Worm (Caenorhabditis elegans) whole organism, L1 larva: ENCODE data around the gene ooc-5.

Experiments used
- C34B4.2 ChIP-seq: sonication (generic microtip); optimal IDR thresholded peaks from 2 replicates; lab custom pipeline; 2017; ENCODE audit warnings: mild to moderate bottlenecking, missing genetic modification characterization, missing compliant biosample characterization
- Y116A8C.19 ChIP-seq: sonication (generic microtip); optimal IDR thresholded peaks from 2 replicates; lab custom pipeline; 2016; ENCODE audit warnings: missing compliant biosample characterization, missing genetic modification characterization, borderline replicate concordance
- aly-2 ChIP-seq: fragments of 150-350 bp; optimal IDR thresholded peaks from 2 replicates; lab custom pipeline; 2014; ENCODE audit warnings: missing biosample characterization, missing genetic modification characterization
- ama-1 ChIP-seq: fragments of 150-350 bp; optimal IDR thresholded peaks from 2 replicates; lab custom pipeline; 2014
- fos-1 ChIP-seq: fragments of 150-350 bp; optimal IDR thresholded peaks from 2 replicates; lab custom pipeline; 2014; ENCODE audit warnings: missing biosample characterization, missing genetic modification characterization
- hlh-4 ChIP-seq: sonication (generic microtip); optimal IDR thresholded peaks from 2 replicates; lab custom pipeline; 2016; ENCODE audit warnings: mild to moderate bottlenecking, missing genetic modification characterization, missing compliant biosample characterization
- mep-1 ChIP-seq: fragments of 150-350 bp; optimal IDR thresholded peaks from 2 replicates; lab custom pipeline; 2014; ENCODE audit warnings: missing biosample characterization, missing genetic modification characterization
- nhr-11 ChIP-seq: fragments of 150-350 bp; optimal IDR thresholded peaks from 2 replicates; lab custom pipeline; 2014; ENCODE audit warnings: missing biosample characterization, missing genetic modification characterization
- nhr-237 ChIP-seq: fragments of 150-350 bp; optimal IDR thresholded peaks from 2 replicates; lab custom pipeline; 2014; ENCODE audit warnings: missing biosample characterization, missing genetic modification characterization
- nhr-28 ChIP-seq: fragments of 150-350 bp; optimal IDR thresholded peaks from 2 replicates; lab custom pipeline; 2014; ENCODE audit warnings: missing biosample characterization, missing genetic modification characterization
- nhr-71 ChIP-seq: sonication (generic microtip); optimal IDR thresholded peaks from 2 replicates; lab custom pipeline; 2016; ENCODE audit warnings: mild to moderate bottlenecking, missing genetic modification characterization, moderate library complexity, missing compliant biosample characterization
- skn-1 ChIP-seq: fragments of 150-350 bp; optimal IDR thresholded peaks from 2 replicates; lab custom pipeline; 2014; ENCODE audit warnings: missing biosample characterization, missing genetic modification characterization
- tbx-2 ChIP-seq: sonication (generic microtip); optimal IDR thresholded peaks from 2 replicates; lab custom pipeline; 2016; ENCODE audit warnings: missing genetic modification characterization, missing compliant biosample characterization
- ztf-4 ChIP-seq: fragments of 150-350 bp; optimal IDR thresholded peaks from 2 replicates; lab custom pipeline; 2014; ENCODE audit warnings: missing biosample characterization, missing genetic modification characterization

- no peak for TF ChIP-seq C34B4.2 (tag; lab: Kevin White, UChicago)
- no peak for TF ChIP-seq hlh-4
- TF ChIP-seq skn-1 = no peak
- TF ChIP-seq nhr-28 (tag; lab: Kevin White, UChicago) = no peak
- no peak for TF ChIP-seq nhr-237 (tag; lab: Kevin White, UChicago)
- no peak for TF ChIP-seq mep-1 (tag; lab: Kevin White, UChicago)
- TF ChIP-seq nhr-11 = no peak
- TF ChIP-seq Y116A8C.19 (tag; lab: Kevin White, UChicago) = no peak
- no peak for TF ChIP-seq nhr-71 (tag; lab: Kevin White, UChicago)
- no peak for TF ChIP-seq ztf-4 (tag; lab: Kevin White, UChicago)
- no peak for TF ChIP-seq tbx-2 (tag; lab: Kevin White, UChicago)
- TF ChIP-seq aly-2 = no peak
- TF ChIP-seq fos-1 (tag; lab: Kevin White, UChicago) = no peak
- TF ChIP-seq ama-1 (lab: Kevin White, UChicago) = no peak
Observed at ce11 chrII:8996064-8996463, 3.1 kb downstream of the ooc-5 start, which contains the start of gene ndub-2.
